Fruit fly (Drosophila melanogaster) whole organism, wandering third instar larva: Measurements from ENCODE around the gene Acp29AB.

Source experiments
- Abd-B ChIP-seq: fragments of >200 bp; optimal IDR thresholded peaks from 2 replicates; lab custom pipeline; 2017; ENCODE audit warnings: missing biosample characterization, missing genetic modification characterization
- Dfd ChIP-seq: fragments of >200 bp; optimal IDR thresholded peaks from 2 replicates; lab custom pipeline; 2017; ENCODE audit warnings: missing biosample characterization, missing genetic modification characterization
- Jra ChIP-seq: sonication (Bioruptor generic); optimal IDR thresholded peaks from 2 replicates; lab custom pipeline; 2016; ENCODE audit warnings: missing biosample characterization, missing genetic modification characterization
- br ChIP-seq: fragments of 200-800 bp; sonication (Bioruptor generic); optimal IDR thresholded peaks from 2 replicates; lab custom pipeline; 2016; ENCODE audit warnings: missing biosample characterization, missing genetic modification characterization
- dmrt93B ChIP-seq: fragments of 200-800 bp; sonication (Bioruptor generic); optimal IDR thresholded peaks from 2 replicates; lab custom pipeline; 2018; ENCODE audit warnings: missing biosample characterization, mild to moderate bottlenecking, missing genetic modification characterization
- h ChIP-seq: fragments of 200-800 bp; sonication (Bioruptor generic); optimal IDR thresholded peaks from 3 replicates; lab custom pipeline; 2016; ENCODE audit warnings: missing biosample characterization, mild to moderate bottlenecking, missing genetic modification characterization
- jim ChIP-seq: fragments of 175-275, 200-325 bp; sonication (Bioruptor generic); optimal IDR thresholded peaks from 2 replicates; lab custom pipeline; 2016; ENCODE audit warnings: missing biosample characterization, mild to moderate bottlenecking, missing genetic modification characterization
- lola ChIP-seq: fragments of >200 bp; optimal IDR thresholded peaks from 2 replicates; lab custom pipeline; 2017; ENCODE audit warnings: missing biosample characterization, missing genetic modification characterization
- pan ChIP-seq: fragments of >200 bp; optimal IDR thresholded peaks from 2 replicates; lab custom pipeline; 2017
- psq ChIP-seq: fragments of 200-800 bp; sonication (Bioruptor generic); optimal IDR thresholded peaks from 3 replicates; lab custom pipeline; 2017; ENCODE audit warnings: missing biosample characterization, mild to moderate bottlenecking, missing genetic modification characterization, moderate library complexity
- rgr ChIP-seq: fragments of 200-800 bp; sonication (Bioruptor generic); optimal IDR thresholded peaks from 3 replicates; lab custom pipeline; 2016; ENCODE audit warnings: missing biosample characterization, mild to moderate bottlenecking, missing genetic modification characterization
- usp ChIP-seq: fragments of >200 bp; optimal IDR thresholded peaks from 2 replicates; lab custom pipeline; 2017; ENCODE audit warnings: missing biosample characterization, missing genetic modification characterization

- no peak for TF ChIP-seq lola (GFP tag; lab: Kevin White, UChicago)
- peak; percentile 100 for TF ChIP-seq h (GFP tag; lab: Kevin White, UChicago)
- TF ChIP-seq Jra, result peak; percentile 98
- peak; percentile 99 for TF ChIP-seq psq
- TF ChIP-seq usp (GFP tag; lab: Kevin White, UChicago), result no peak
- no peak for TF ChIP-seq Abd-B (GFP tag; lab: Kevin White, UChicago)
- TF ChIP-seq Dfd (GFP tag; lab: Kevin White, UChicago), result no peak
- peak; percentile 89 for TF ChIP-seq jim (GFP tag; lab: Kevin White, UChicago)
- TF ChIP-seq rgr (GFP tag; lab: Kevin White, UChicago), result peak; percentile 100
- no peak for TF ChIP-seq pan (lab: Kevin White, UChicago)
- TF ChIP-seq dmrt93B (GFP tag; lab: Kevin White, UChicago), result peak; percentile 99
- TF ChIP-seq br (GFP tag; lab: Kevin White, UChicago), result peak; percentile 97
Measured at dm6 chr2L:8376717-8377116, 16.3 kb downstream of the Acp29AB start, which contains the start of the genes CG13390 and CG17294.
